Fruit fly (Drosophila melanogaster): Measurements from ENCODE around the gene CG15258.
A peak's percentile ranks its signal among the peaks of the same experiment; 100 is the strongest.

Gene CG15258

DNA sequence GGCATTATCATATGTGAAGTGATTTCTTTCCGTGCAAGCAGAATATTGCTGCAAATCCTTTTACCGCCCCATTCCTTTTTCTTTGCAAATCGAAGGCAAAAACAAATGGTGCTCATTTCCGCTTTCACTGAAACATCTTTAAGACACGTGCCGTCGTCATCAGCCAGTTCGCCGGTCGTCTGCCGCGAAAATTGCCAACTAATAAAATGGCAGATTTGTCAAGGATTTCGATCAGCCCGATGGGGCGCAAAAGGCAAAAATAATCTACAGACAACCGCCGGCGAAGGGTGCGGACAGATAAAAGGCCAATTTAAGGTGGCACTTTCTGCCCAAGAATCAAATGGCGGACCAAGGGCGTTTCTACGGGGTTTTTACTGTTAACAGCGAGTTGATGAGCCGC lies 10.5 kb upstream of the CG15258 start:
- TF ChIP-seq CG4496 (GFP tag; IDR thresholded peaks at IDR 0.05): no peak
- no peak for TF ChIP-seq rn (GFP tag; IDR thresholded peaks at IDR 0.05)
- no peak for TF ChIP-seq CG32121 (GFP tag; IDR thresholded peaks at IDR 0.05)
- no peak for TF ChIP-seq Pif1B (GFP tag; optimal IDR thresholded peaks at IDR 0.05)
- TF ChIP-seq CG8159 (tag; optimal IDR thresholded peaks at IDR 0.05): no peak
- no peak for TF ChIP-seq CG14655 (GFP tag; optimal IDR thresholded peaks at IDR 0.05)
- TF ChIP-seq EcR (GFP tag; optimal IDR thresholded peaks at IDR 0.05): no peak
- TF ChIP-seq CG15710 (tag; optimal IDR thresholded peaks at IDR 0.05): no peak
- no peak for TF ChIP-seq Snoo (tag; optimal IDR thresholded peaks at IDR 0.05)
- no peak for TF ChIP-seq CG10348 (GFP tag; IDR thresholded peaks at IDR 0.05)
- no peak for TF ChIP-seq Pif1A (GFP tag; optimal IDR thresholded peaks at IDR 0.05)
- no peak for TF ChIP-seq D1 (tag; optimal IDR thresholded peaks at IDR 0.05)
- TF ChIP-seq fd96Ca (GFP tag; IDR thresholded peaks at IDR 0.05): no peak
- no peak for TF ChIP-seq CG12605 (GFP tag; IDR thresholded peaks at IDR 0.05)
- TF ChIP-seq CG34367 (tag; optimal IDR thresholded peaks at IDR 0.05): no peak
- TF ChIP-seq Ets98B (GFP tag; IDR thresholded peaks at IDR 0.05): no peak
- no peak for TF ChIP-seq CG9948 (tag; optimal IDR thresholded peaks at IDR 0.05)

DNA sequence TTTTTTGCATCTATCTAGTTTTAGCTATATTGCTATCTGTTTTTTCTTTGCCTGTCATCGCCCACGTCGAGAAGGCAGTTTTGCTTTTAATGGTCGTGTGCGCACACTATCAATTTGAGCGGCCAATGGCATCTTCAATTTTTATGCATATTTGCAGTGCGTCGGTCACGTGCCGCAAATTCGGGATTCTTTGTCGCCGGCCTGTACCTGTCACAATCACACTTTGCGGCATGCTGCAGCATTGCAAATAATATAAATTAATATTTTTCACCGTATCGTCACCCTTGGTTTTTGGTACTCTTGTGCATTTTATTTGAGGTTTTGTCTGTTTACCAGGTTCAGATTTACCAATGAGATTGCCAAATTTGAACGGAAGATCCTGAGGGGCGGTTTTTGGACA lies 9.8 kb upstream of the CG15258 start:
- TF ChIP-seq Pif1B (GFP tag; optimal IDR thresholded peaks at IDR 0.05) (no peak), EcR (GFP tag; optimal IDR thresholded peaks at IDR 0.05) (no peak), CG13204 (GFP tag; optimal IDR thresholded peaks at IDR 0.05) (no peak), CG9948 (tag; optimal IDR thresholded peaks at IDR 0.05) (no peak), CG10348 (GFP tag; IDR thresholded peaks at IDR 0.05) (no peak), CG12605 (GFP tag; IDR thresholded peaks at IDR 0.05) (no peak), CG34367 (tag; optimal IDR thresholded peaks at IDR 0.05) (no peak), Pif1A (GFP tag; optimal IDR thresholded peaks at IDR 0.05) (no peak), CG14655 (GFP tag; optimal IDR thresholded peaks at IDR 0.05) (no peak), CG17806 (tag; optimal IDR thresholded peaks at IDR 0.05) (no peak), CG32121 (GFP tag; IDR thresholded peaks at IDR 0.05) (no peak), CG15710 (tag; optimal IDR thresholded peaks at IDR 0.05) (no peak), Snoo (tag; optimal IDR thresholded peaks at IDR 0.05) (no peak), D1 (tag; optimal IDR thresholded peaks at IDR 0.05) (no peak), CG8159 (tag; optimal IDR thresholded peaks at IDR 0.05) (no peak), fd96Ca (GFP tag; IDR thresholded peaks at IDR 0.05) (no peak), gl (tag; optimal IDR thresholded peaks at IDR 0.05) (no peak), CG8301 (tag; optimal IDR thresholded peaks at IDR 0.05) (no peak)

DNA sequence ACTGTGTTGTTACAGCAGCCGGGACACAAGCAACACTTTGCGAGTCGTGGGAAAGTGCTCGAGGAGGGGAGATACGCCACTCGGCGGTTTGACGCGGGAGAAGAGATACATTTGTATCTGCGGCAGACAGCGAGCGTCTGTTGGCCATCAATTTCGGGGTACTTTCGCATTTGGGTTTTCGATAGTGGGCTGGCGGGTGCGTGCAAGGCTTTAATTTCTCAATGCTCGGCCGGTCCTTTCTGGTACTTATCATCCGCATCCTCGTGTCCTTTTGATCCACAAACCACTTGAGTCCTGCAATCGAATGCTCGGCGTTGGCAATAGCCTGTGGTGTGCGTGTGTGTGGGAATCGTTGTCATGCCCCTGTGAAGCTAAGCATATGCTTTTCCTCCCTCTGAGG lies 9.0 kb upstream of the CG15258 start:
- TF ChIP-seq CG34367 (tag; optimal IDR thresholded peaks at IDR 0.05) (no peak), Snoo (tag; optimal IDR thresholded peaks at IDR 0.05) (no peak), CG12605 (GFP tag; IDR thresholded peaks at IDR 0.05) (no peak), CG8301 (tag; optimal IDR thresholded peaks at IDR 0.05) (no peak), CG17806 (tag; optimal IDR thresholded peaks at IDR 0.05) (no peak), CG10348 (GFP tag; IDR thresholded peaks at IDR 0.05) (no peak), CG9948 (tag; optimal IDR thresholded peaks at IDR 0.05) (no peak), fd96Ca (GFP tag; IDR thresholded peaks at IDR 0.05) (no peak), Pif1A (GFP tag; optimal IDR thresholded peaks at IDR 0.05) (no peak), CG15710 (tag; optimal IDR thresholded peaks at IDR 0.05) (no peak), CG8159 (tag; optimal IDR thresholded peaks at IDR 0.05) (no peak), Ets98B (GFP tag; IDR thresholded peaks at IDR 0.05) (no peak)

DNA sequence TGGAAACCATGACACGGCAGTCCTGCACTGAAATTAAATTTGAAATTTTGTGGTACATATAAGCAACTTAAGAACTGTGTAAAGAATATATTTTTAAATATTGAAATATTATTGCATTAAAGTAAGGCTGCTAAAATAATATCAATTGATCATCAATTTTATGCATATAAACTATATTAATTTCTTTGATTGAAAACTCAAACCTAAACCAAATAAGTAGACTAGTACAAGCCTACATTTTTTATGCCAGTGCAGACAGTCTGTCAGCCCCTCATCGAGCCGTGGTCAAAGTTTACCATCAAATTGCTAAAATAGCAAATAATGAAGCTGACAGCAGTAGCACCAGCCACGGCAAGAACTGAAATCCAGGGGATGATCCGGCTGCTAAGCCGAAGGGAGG lies 8.6 kb upstream of the CG15258 start:
- TF ChIP-seq Pif1B (GFP tag; optimal IDR thresholded peaks at IDR 0.05) (no peak), CG8301 (tag; optimal IDR thresholded peaks at IDR 0.05) (no peak), CG13204 (GFP tag; optimal IDR thresholded peaks at IDR 0.05) (no peak), CG12605 (GFP tag; IDR thresholded peaks at IDR 0.05) (no peak), CG8159 (tag; optimal IDR thresholded peaks at IDR 0.05) (no peak), gl (tag; optimal IDR thresholded peaks at IDR 0.05) (no peak), CG15710 (tag; optimal IDR thresholded peaks at IDR 0.05) (no peak), CG4496 (GFP tag; IDR thresholded peaks at IDR 0.05) (no peak), CG14655 (GFP tag; optimal IDR thresholded peaks at IDR 0.05) (no peak), EcR (GFP tag; optimal IDR thresholded peaks at IDR 0.05) (no peak), CG17806 (tag; optimal IDR thresholded peaks at IDR 0.05) (no peak), Pif1A (GFP tag; optimal IDR thresholded peaks at IDR 0.05) (no peak), CG10348 (GFP tag; IDR thresholded peaks at IDR 0.05) (no peak), CG9948 (tag; optimal IDR thresholded peaks at IDR 0.05) (no peak), Ets98B (GFP tag; IDR thresholded peaks at IDR 0.05) (no peak), D1 (tag; optimal IDR thresholded peaks at IDR 0.05) (no peak), CG32121 (GFP tag; IDR thresholded peaks at IDR 0.05) (no peak)

DNA sequence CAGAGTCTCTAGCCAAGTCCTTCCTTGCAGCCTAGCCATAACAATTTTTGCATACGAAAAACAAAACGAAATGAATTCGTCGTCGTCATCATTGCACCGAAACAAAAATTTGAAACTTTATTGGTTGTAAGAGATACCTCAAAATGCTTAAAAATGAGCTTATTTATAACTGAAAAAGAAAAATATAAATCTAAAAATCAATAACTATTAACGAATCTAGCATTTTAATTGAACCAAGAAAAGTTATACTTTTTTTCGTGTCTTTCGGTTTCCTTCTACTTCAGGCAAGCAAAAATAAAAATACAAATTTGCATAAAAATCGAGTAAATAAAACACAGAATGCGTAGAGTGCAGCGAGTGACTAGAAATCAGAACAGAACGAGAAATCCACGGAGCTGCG lies 6.2 kb upstream of the CG15258 start:
- TF ChIP-seq Ets98B (GFP tag; IDR thresholded peaks at IDR 0.05) (no peak), rn (GFP tag; IDR thresholded peaks at IDR 0.05) (no peak), CG15710 (tag; optimal IDR thresholded peaks at IDR 0.05) (peak; percentile 33), CG17806 (tag; optimal IDR thresholded peaks at IDR 0.05) (peak; percentile 19), CG9948 (tag; optimal IDR thresholded peaks at IDR 0.05) (peak; percentile 30), CG8159 (tag; optimal IDR thresholded peaks at IDR 0.05) (peak; percentile 60), CG32121 (GFP tag; IDR thresholded peaks at IDR 0.05) (no peak), gl (tag; optimal IDR thresholded peaks at IDR 0.05) (no peak), Pif1A (GFP tag; optimal IDR thresholded peaks at IDR 0.05) (no peak)

DNA sequence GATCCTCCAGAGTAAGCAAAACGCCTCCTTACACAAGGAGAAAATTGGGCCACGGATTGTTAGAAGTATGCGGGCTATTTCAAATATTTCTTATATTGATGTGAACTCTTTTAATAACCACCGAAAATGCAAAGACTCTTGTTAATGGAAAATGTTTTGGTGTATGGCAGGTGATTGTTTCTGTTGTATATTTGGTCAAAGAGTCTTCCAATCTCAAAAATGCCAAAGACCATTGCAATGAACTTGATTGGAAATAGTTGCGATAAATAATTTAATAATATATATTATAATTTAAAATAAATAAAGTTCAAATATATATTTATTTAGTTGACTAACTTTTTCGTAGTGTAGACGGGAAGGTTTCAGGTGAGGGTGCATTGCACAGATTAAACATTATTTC lies 2.6 kb upstream of the CG15258 start:
- TF ChIP-seq rn (GFP tag; IDR thresholded peaks at IDR 0.05) (no peak), CG34367 (tag; optimal IDR thresholded peaks at IDR 0.05) (peak; percentile 31), CG8159 (tag; optimal IDR thresholded peaks at IDR 0.05) (peak; percentile 30), CG15710 (tag; optimal IDR thresholded peaks at IDR 0.05) (peak; percentile 6), gl (tag; optimal IDR thresholded peaks at IDR 0.05) (no peak), CG17806 (tag; optimal IDR thresholded peaks at IDR 0.05) (peak; percentile 40), CG9948 (tag; optimal IDR thresholded peaks at IDR 0.05) (peak; percentile 61), CG8301 (tag; optimal IDR thresholded peaks at IDR 0.05) (peak; percentile 25), CG14655 (GFP tag; optimal IDR thresholded peaks at IDR 0.05) (peak; percentile 57), CG12605 (GFP tag; IDR thresholded peaks at IDR 0.05) (no peak), CG10348 (GFP tag; IDR thresholded peaks at IDR 0.05) (no peak), Pif1A (GFP tag; optimal IDR thresholded peaks at IDR 0.05) (no peak), Pif1B (GFP tag; optimal IDR thresholded peaks at IDR 0.05) (no peak)

Data from whole organism, pupa.